ENCODE assay signal across 2 worm cellular contexts in genomic region chrV:3884550-3884949, ce11.
TF ChIP-seq lines count a peak whose summit lies in the region.

No protein-coding gene starts in this region.

TF ChIP-seq in whole organism, L1 larva, 84 proteins besides CTCF, POLR2A, EP300 and RAD21:
- TF ChIP-seq jun-1 (tag; optimal IDR thresholded peaks at IDR 0.05; lab: Kevin White, UChicago) (no peak), fkh-8 (tag; optimal IDR thresholded peaks at IDR 0.05; lab: Kevin White, UChicago) (peak; percentile 38), ceh-82 (tag; optimal IDR thresholded peaks at IDR 0.05; lab: Kevin White, UChicago) (no peak), dsc-1 (tag; optimal IDR thresholded peaks at IDR 0.05; lab: Kevin White, UChicago) (peak; percentile 65), aha-1 (tag; optimal IDR thresholded peaks at IDR 0.05; lab: Kevin White, UChicago) (no peak), nhr-71 (tag; optimal IDR thresholded peaks at IDR 0.05; lab: Kevin White, UChicago) (peak; percentile 3), lin-15B (tag; optimal IDR thresholded peaks at IDR 0.05; lab: Kevin White, UChicago) (no peak), mdl-1 (tag; optimal IDR thresholded peaks at IDR 0.05; lab: Kevin White, UChicago) (no peak), nhr-76 (tag; optimal IDR thresholded peaks at IDR 0.05; lab: Kevin White, UChicago) (no peak), snpc-4 (tag; optimal IDR thresholded peaks at IDR 0.05; lab: Kevin White, UChicago) (no peak), elt-3 (tag; optimal IDR thresholded peaks at IDR 0.05; lab: Kevin White, UChicago) (no peak), ceh-90 (tag; optimal IDR thresholded peaks at IDR 0.05; lab: Kevin White, UChicago) (no peak), Y116A8C.19 (tag; optimal IDR thresholded peaks at IDR 0.05; lab: Kevin White, UChicago; ENCODE audit: borderline replicate concordance) (no peak), ceh-63 (GFP tag; optimal IDR thresholded peaks at IDR 0.05; lab: Kevin White, UChicago) (no peak), ceh-8 (GFP tag; optimal IDR thresholded peaks at IDR 0.05; lab: Kevin White, UChicago) (peak; percentile 70), F16B12.6 (tag; optimal IDR thresholded peaks at IDR 0.05; lab: Kevin White, UChicago) (no peak)
TF ChIP-seq in whole organism, L1 larva: peak in this region for 4.

TF ChIP-seq in whole organism, L4 larva, 104 proteins besides CTCF, POLR2A, EP300 and RAD21:
- TF ChIP-seq aha-1 (tag; lab: Kevin White, UChicago) (peak; percentile 90), tag-97 (GFP tag; IDR thresholded peaks at IDR 0.05; lab: Robert Waterston, UW) (no peak)

Comparison
In these comparisons a context has a peak if more than half of its experiments do, and no peak if none do; other contexts are left out.
1. Of the 29 proteins assayed by ChIP-seq in both whole organism, L4 larva and whole organism, L1 larva: peak only in whole organism, L4 larva: aha-1; only in whole organism, L1 larva: none; in both: none; in neither: 28.